Fruit fly (Drosophila melanogaster) whole organism: Measurements from ENCODE around the gene Cypl.

Experiments
- CG8478 ChIP-seq: fragments of >200 bp; optimal IDR thresholded peaks from 2 replicates; lab custom pipeline; 2018; ENCODE audit warnings: inconsistent platforms
- Dll ChIP-seq: fragments of >200 bp; optimal IDR thresholded peaks from 2 replicates; lab custom pipeline; 2017
- EcR ChIP-seq, 2 experiments: fragments of >200 bp; optimal IDR thresholded peaks; 2 replicates each; lab custom pipeline; 2017; ENCODE audit warnings: missing biosample characterization in 2 of 2, missing genetic modification characterization in 2 of 2, missing genetic modification reagents in 2 of 2
- pan ChIP-seq: fragments of >200 bp; optimal IDR thresholded peaks from 2 replicates; lab custom pipeline; 2017
- psq ChIP-seq: fragments of >200 bp; optimal IDR thresholded peaks from 2 replicates; lab custom pipeline; 2017
- usp ChIP-seq: fragments of >200 bp; optimal IDR thresholded peaks from 2 replicates; lab custom pipeline; 2017; ENCODE audit warnings: missing biosample characterization, missing genetic modification characterization, mixed read lengths

The Cypl gene

DNA sequence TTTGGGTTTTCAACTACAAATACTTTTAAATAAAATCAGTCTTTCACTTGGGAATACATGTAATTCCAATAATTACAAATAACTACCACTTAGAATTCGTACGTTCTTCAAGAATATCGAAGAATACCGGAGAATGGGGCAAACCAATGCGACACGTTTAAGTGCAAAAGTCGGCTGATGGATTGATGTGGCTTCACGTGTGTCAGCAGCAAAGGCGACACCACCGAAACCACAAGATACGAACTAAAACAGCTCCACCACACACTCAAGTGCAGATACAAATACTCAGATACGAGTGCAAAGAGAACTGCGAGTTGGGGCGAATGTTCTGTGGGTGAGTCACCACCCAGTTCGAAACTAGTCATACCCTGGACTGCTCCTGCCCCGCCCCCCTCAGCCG lies 11.9 kb downstream of the Cypl start:
- TF ChIP-seq psq: no peak
- no peak for TF ChIP-seq CG8478
- no peak for TF ChIP-seq EcR (GFP tag; optimal IDR thresholded peaks at IDR 0.05; lab: Kevin White, UChicago)
- no peak for TF ChIP-seq Dll (lab: Kevin White, UChicago)
- no peak for TF ChIP-seq pan (lab: Kevin White, UChicago)
- TF ChIP-seq usp (GFP tag; lab: Kevin White, UChicago): no peak

DNA sequence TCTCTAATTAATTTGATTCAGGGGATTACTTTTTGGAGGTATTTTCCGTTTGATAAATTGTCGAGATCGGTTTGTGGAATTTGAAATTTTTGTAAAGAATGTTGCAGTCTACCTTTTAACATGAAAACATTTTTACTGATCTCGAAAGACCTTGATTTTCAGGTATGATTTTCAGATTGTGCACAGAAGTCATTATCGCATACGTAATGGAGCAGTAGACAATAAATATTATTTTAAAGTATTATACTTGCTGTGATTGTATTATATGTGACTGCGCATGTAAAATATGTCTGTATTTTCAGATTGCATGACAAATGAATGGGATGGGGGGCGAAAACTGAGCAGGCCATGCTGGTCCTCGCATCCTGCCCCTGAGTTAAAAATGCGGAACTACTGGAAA lies 14.7 kb downstream of the Cypl start, which contains the start of gene CG34269:
TSS of gene CG34269 (plus strand) at position 301 of the 400 bp plus-strand sequence.
- TF ChIP-seq usp (GFP tag; lab: Kevin White, UChicago): no peak
- no peak for TF ChIP-seq Dll (lab: Kevin White, UChicago)
- TF ChIP-seq psq: no peak
- TF ChIP-seq pan (lab: Kevin White, UChicago): no peak
- no peak for TF ChIP-seq CG8478

DNA sequence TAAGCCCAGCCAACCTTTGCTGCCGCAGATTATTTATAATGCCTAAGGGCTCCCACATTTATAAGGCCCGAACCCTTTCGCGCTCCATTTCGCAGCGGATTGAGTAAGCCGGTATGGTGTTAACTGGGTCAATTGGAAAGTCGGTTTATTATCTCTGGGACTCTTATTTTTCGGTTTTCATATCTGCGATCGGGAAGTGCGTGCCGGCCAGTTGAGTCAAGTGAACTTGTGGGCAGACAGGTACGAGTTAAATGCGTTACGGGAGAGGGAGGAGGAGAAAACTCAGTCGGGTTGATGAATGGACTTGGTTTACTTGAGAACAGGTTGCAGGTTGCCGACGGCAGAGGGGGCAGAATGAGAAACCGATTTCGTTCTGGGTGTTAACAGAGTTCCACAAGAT lies 18.5 kb downstream of the Cypl start:
- TF ChIP-seq usp (GFP tag; lab: Kevin White, UChicago) (no peak), CG8478 (no peak), psq (no peak), Dll (lab: Kevin White, UChicago) (no peak), pan (lab: Kevin White, UChicago) (no peak), EcR (GFP tag; optimal IDR thresholded peaks at IDR 0.05; lab: Kevin White, UChicago) (no peak)

DNA sequence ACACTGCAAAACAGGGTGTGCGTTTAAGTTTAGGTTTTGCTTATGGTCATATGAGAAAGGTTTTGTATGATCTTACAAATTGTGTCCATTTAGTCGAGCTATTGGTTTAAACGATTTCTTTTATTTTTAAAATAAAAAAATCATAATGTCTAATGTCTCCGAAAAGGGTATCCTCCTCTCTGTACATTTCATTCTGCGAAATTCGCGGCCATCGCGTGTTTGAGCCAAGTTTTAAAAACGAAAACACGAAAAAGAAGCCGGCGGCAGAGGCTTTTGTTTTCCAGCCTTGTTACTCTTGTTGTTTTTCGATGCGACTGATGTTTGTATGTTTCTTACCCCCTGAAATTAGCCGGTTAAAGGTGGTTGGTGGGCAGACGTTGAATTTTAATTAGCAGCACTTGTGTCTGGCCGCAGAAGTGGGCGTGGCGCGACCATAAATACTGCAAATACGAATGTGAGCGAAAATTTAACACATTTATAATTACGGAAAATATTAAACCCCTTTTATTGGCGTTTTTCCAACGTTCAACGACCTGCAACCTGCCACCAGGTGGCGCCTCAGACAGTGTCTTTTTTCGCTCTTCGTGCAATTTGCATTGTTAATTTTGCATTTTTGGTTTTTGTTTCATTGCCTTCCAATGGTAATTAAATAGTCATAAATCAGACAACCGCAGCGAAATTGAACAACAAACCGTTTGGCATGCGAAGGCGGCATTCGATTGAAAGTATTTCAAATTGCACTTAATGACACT lies 22.1 kb downstream of the Cypl start:
- no peak for TF ChIP-seq pan (lab: Kevin White, UChicago)
- TF ChIP-seq usp (GFP tag; lab: Kevin White, UChicago): no peak
- no peak for TF ChIP-seq psq
- TF ChIP-seq Dll (lab: Kevin White, UChicago): no peak
- TF ChIP-seq CG8478: no peak
- TF ChIP-seq EcR (GFP tag; optimal IDR thresholded peaks at IDR 0.05; lab: Kevin White, UChicago): no peak

DNA sequence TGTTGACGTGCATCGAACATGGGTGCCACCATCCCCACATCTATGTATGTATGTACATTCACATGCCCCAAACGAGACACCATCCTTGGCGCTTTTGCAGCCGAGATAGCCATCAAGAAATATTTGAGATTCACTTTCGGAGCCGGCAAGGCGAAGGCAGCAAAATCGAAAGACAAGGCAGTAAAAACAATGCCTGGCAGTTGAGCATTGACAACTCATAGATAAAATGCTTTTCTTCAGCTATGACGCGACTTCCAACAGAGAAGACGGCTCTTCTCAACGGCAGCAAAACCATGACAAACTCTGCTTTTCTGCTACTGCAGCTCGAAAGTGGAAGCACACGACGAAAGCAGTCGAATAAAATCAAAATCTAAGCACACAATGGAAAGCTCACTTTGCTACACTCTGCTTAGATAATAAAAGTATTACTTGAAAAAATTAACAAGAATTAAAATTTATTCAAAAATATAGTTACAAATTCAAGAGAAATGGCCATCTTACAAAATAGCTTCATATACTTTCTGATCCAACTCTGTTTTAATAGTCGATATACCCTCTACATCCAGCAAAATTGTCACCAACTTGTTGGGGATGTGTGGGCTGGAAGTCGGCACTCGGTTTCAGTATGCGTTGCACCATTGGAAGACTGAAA lies 25.7 kb downstream of the Cypl start:
- no peak for TF ChIP-seq psq
- no peak for TF ChIP-seq Dll (lab: Kevin White, UChicago)
- TF ChIP-seq CG8478: no peak
- no peak for TF ChIP-seq pan (lab: Kevin White, UChicago)
- no peak for TF ChIP-seq EcR (GFP tag; optimal IDR thresholded peaks at IDR 0.05; lab: Kevin White, UChicago)
- TF ChIP-seq usp (GFP tag; lab: Kevin White, UChicago): no peak

DNA sequence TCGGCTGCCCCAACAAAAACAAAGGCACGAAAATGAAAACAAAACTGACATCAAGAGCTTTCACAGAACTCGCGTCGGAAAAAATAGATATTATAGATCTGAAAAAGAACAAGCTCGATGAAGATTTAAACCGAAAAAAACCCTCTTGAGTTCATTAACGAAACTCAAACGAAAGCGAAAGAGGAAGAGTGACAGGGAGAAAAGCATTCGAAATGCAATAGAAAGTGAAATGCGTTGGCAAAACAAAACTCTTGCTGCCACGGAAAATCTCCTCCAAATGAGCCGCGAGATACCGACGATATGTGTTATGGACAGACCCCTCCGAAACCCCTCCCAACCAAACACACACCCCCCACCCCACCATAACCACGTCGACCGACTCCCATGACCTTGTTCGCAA lies 26.2 kb downstream of the Cypl start:
- no peak for TF ChIP-seq pan (lab: Kevin White, UChicago)
- no peak for TF ChIP-seq psq
- no peak for TF ChIP-seq EcR (GFP tag; optimal IDR thresholded peaks at IDR 0.05; lab: Kevin White, UChicago)
- TF ChIP-seq CG8478: no peak
- TF ChIP-seq usp (GFP tag; lab: Kevin White, UChicago): no peak
- TF ChIP-seq Dll (lab: Kevin White, UChicago): no peak

DNA sequence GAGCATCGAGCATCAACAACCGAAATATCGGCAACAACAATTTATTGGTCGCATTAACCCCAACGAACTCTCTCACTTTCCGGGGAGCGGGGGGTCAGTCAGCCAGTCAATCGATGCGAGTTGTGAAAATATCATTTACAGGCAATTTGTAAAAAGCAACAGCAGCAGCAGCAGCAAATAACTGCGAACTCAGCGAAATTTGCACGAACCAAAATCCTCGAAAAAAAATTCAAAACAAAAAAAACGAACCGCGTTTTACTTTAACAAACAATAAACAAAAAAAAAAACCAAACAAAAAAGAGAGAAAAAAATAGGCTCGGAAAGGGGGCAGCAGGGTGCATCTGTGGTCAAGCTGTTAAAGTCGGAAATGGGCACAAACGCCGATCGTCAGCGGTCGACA lies 27.1 kb downstream of the Cypl start:
- TF ChIP-seq usp (GFP tag; lab: Kevin White, UChicago) (no peak), pan (lab: Kevin White, UChicago) (no peak), Dll (lab: Kevin White, UChicago) (no peak), EcR (GFP tag; optimal IDR thresholded peaks at IDR 0.05; lab: Kevin White, UChicago) (no peak), psq (no peak), CG8478 (no peak)

DNA sequence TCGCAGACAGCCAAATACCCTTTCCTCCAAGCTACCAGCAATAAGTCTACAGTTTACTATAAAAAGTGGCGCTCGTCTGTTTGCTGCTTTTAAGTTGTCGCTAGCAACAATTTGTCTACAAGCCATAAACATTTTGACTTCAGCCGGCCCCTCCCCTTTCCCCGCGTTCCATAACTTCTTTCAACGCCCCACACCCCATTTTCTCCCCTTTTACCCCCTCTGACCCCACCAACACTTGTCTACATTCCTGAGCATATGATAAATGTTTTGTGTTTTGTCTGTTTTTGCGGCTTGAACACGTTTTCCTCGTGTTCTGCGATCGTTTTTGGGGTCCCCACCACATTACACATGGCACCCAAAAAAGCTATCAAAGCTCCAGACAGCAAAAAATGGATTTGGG lies 29.1 kb downstream of the Cypl start:
- TF ChIP-seq Dll (lab: Kevin White, UChicago) (no peak), CG8478 (no peak), usp (GFP tag; lab: Kevin White, UChicago) (no peak), EcR (GFP tag; optimal IDR thresholded peaks at IDR 0.05; lab: Kevin White, UChicago) (no peak)

DNA sequence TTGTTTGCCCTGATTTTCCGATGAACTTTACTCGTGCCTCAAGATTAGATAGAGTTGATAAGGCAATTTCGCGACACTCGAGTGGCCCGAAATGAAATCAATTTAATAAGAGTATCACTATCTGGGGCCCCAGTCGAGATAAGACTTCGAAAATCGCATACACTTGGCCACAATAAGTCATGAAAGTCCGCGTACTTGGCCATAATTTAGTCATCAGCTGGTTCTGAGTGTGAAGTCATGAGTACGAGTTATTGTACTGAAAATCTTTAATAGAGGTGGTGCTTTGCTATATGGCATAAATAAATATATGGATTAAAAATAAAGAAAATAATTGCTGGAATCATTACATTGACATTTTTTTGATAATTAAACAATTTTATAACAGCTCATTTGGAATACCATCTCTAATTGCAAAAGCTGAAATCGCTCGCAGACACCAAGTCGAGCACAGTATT lies 30.9 kb downstream of the Cypl start:
- no peak for TF ChIP-seq CG8478
- no peak for TF ChIP-seq Dll (lab: Kevin White, UChicago)
- no peak for TF ChIP-seq usp (GFP tag; lab: Kevin White, UChicago)
- no peak for TF ChIP-seq psq

DNA sequence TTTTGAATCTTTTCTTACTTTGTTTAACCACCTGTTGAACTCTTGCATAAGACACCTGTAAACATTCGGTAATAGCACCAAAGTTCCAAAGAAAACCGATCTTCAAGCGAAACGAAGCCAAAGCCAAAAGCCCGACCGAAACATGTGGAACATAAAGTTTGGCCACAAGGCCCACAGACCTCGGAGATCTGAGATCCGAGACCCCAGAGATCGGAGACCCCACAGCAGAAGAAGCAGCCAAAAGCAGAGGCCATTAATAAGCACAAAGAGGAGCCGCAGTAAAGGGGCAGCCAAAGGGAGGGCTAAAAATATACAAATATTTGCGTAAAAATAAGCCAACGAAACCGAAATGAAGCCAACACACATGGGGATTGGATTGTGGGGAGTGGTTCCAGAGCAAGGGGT lies 31.9 kb downstream of the Cypl start:
- TF ChIP-seq EcR (GFP tag; optimal IDR thresholded peaks at IDR 0.05; lab: Kevin White, UChicago) (peak in 1 of 2 experiments; percentile 42), pan (lab: Kevin White, UChicago) (no peak), CG8478 (no peak), usp (GFP tag; lab: Kevin White, UChicago) (no peak)

DNA sequence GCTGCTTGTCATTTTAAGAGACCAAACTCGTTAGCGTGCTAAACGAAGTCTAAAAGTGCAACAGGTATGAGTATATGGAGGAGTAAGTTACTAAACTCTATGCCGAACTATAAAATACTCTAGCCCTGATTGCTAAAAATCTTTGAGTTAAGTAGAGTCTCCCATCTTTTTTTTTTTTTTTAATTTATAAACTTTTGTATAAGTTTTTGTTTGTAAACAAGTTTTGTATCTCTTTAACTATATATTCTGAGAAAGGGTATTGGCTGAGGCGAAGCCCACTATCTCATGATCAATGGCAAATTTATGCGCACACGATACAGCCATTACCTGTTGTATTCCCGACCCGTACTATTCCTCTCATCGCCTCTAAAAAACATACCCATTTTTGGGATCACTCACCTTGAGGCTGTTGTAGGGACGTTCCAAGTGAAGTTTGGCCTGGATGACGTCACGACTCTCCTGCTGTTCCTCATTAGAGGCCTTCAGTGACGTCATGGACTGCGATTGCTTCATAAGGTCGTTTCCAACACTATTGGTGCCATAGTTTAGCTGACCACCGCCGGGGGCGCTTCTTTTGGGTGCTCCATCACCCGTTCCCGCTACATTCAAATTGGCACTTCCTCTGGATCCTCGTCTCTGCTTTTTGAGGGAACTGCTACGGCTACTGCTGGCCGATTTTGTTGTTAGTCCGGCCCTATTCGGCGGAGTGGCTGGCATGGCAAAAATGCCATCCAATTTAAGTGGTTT lies 35.0 kb downstream of the Cypl start:
- TF ChIP-seq EcR (GFP tag; optimal IDR thresholded peaks at IDR 0.05; lab: Kevin White, UChicago): no peak
- no peak for TF ChIP-seq Dll (lab: Kevin White, UChicago)
- no peak for TF ChIP-seq pan (lab: Kevin White, UChicago)
- no peak for TF ChIP-seq CG8478
- no peak for TF ChIP-seq psq
- TF ChIP-seq usp (GFP tag; lab: Kevin White, UChicago): no peak
